Worm (Caenorhabditis elegans) whole organism, L4 larva: Measurements from ENCODE around the gene C09E7.10.

Experiments
- F10B5.3 ChIP-seq: sonication (generic microtip); optimal IDR thresholded peaks from 2 replicates; lab custom pipeline; 2016; ENCODE audit warnings: mild to moderate bottlenecking, missing genetic modification characterization, missing compliant biosample characterization
- F37D6.2 ChIP-seq: sonication (generic microtip); optimal IDR thresholded peaks from 2 replicates; lab custom pipeline; 2016; ENCODE audit warnings: mild to moderate bottlenecking, missing genetic modification characterization, missing compliant biosample characterization
- F49E8.2 ChIP-seq: sonication (generic microtip); optimal IDR thresholded peaks from 2 replicates; lab custom pipeline; 2016; ENCODE audit warnings: missing compliant biosample characterization, mild to moderate bottlenecking, missing genetic modification characterization, borderline replicate concordance
- T26A8.4 ChIP-seq: fragments of 200-800 bp; sonication (Bioruptor generic); IDR thresholded peaks from 2 replicates; pipeline ENCODE4 v1.3.6; 2022; ENCODE audit warnings: missing genetic modification characterization, missing compliant biosample characterization
- Y48G9A.11 ChIP-seq: fragments of 200-800 bp; sonication (Bioruptor generic); IDR thresholded peaks from 2 replicates; pipeline ENCODE4 v1.3.6; 2022; ENCODE audit warnings: missing genetic modification reagents, missing genetic modification characterization, missing compliant biosample characterization
- ama-1 ChIP-seq: fragments of 150-350 bp; optimal IDR thresholded peaks from 2 replicates; lab custom pipeline; 2014; ENCODE audit warnings: inconsistent platforms, mixed read lengths
- arid-1 ChIP-seq: fragments of 200-800 bp; sonication (Bioruptor generic); conservative IDR thresholded peaks from 2 replicates; pipeline ENCODE4 v1.3.6; 2022; ENCODE audit warnings: missing genetic modification reagents, missing genetic modification characterization, missing compliant biosample characterization
- ceh-20 ChIP-seq: fragments of 200-800 bp; sonication (Bioruptor generic); IDR thresholded peaks from 2 replicates; pipeline ENCODE4 v1.3.6; 2022; ENCODE audit warnings: missing genetic modification reagents, missing genetic modification characterization, missing compliant biosample characterization
- ceh-62 ChIP-seq: sonication (generic microtip); optimal IDR thresholded peaks from 2 replicates; lab custom pipeline; 2017; ENCODE audit warnings: missing biosample characterization, missing genetic modification characterization
- ces-1 ChIP-seq: fragments of 150-350 bp; sonication (generic microtip); optimal IDR thresholded peaks from 4 replicates; lab custom pipeline; 2014; ENCODE audit warnings: missing biosample characterization, missing genetic modification reagents, missing genetic modification characterization
- daf-12 ChIP-seq: fragments of 150-350 bp; optimal IDR thresholded peaks from 2 replicates; lab custom pipeline; 2014; ENCODE audit warnings: missing biosample characterization, missing genetic modification reagents, missing genetic modification characterization
- dmd-9 ChIP-seq: fragments of 200-800 bp; sonication (Bioruptor generic); IDR thresholded peaks from 2 replicates; pipeline ENCODE4 v1.3.6; 2022; ENCODE audit warnings: missing genetic modification reagents, missing genetic modification characterization, missing compliant biosample characterization
- duxl-1 ChIP-seq: sonication (generic microtip); optimal IDR thresholded peaks from 2 replicates; lab custom pipeline; 2016; ENCODE audit warnings: mild to moderate bottlenecking, missing genetic modification characterization, moderate library complexity, missing compliant biosample characterization; ENCODE audit not compliant: poor library complexity
- egl-27 ChIP-seq: sonication (generic microtip); optimal IDR thresholded peaks from 3 replicates; lab custom pipeline; 2017; ENCODE audit warnings: missing biosample characterization, missing genetic modification reagents, missing genetic modification characterization
- egl-43 ChIP-seq: fragments of 200-800 bp; sonication (Bioruptor generic); IDR thresholded peaks from 2 replicates; pipeline ENCODE4 v1.3.6; 2022; ENCODE audit warnings: missing genetic modification reagents, missing genetic modification characterization, missing compliant biosample characterization
- gei-8 ChIP-seq: fragments of 200-800 bp; sonication (Bioruptor generic); optimal IDR thresholded peaks from 2 replicates; lab custom pipeline; 2018; ENCODE audit warnings: mild to moderate bottlenecking, missing genetic modification characterization, missing compliant biosample characterization
- hif-1 ChIP-seq, 2 experiments: sonication (generic microtip); optimal IDR thresholded peaks; 2 replicates each; lab custom pipeline; 2016 to 2017; ENCODE audit warnings: missing compliant biosample characterization in 2 of 2, missing genetic modification characterization in 2 of 2, missing genetic modification reagents in 2 of 2, missing genotype in 2 of 2, mild to moderate bottlenecking in 1 of 2
- jun-1 ChIP-seq: fragments of 150-350 bp; optimal IDR thresholded peaks from 2 replicates; lab custom pipeline; 2014; ENCODE audit warnings: missing biosample characterization, missing genetic modification reagents, missing genetic modification characterization
- lin-15B ChIP-seq: fragments of 150-350 bp; sonication (generic microtip); optimal IDR thresholded peaks from 3 replicates; lab custom pipeline; 2014; ENCODE audit warnings: missing biosample characterization, missing genetic modification characterization
- lin-29 ChIP-seq: fragments of 200-800 bp; sonication (Bioruptor generic); IDR thresholded peaks from 2 replicates; pipeline ENCODE4 v1.3.6; 2022; ENCODE audit warnings: missing genetic modification reagents, missing genetic modification characterization, missing compliant biosample characterization
- lin-39 ChIP-seq: fragments of 150-350 bp; optimal IDR thresholded peaks from 2 replicates; lab custom pipeline; 2014; ENCODE audit warnings: missing biosample characterization, missing genetic modification reagents, missing genetic modification characterization
- lir-3 ChIP-seq: sonication (generic microtip); optimal IDR thresholded peaks from 2 replicates; lab custom pipeline; 2016; ENCODE audit warnings: mild to moderate bottlenecking, missing genetic modification characterization, missing compliant biosample characterization
- lsy-2 ChIP-seq, 2 experiments: fragments of 150-350 bp in 1 of 2; sonication (generic microtip) in 1 of 2; optimal IDR thresholded peaks; 2 replicates each; lab custom pipeline; 2014 to 2017; ENCODE audit warnings: missing biosample characterization in 2 of 2, missing genetic modification characterization in 2 of 2
- madf-5 ChIP-seq, 2 experiments: fragments of 200-800 bp; sonication (Bioruptor generic); IDR thresholded peaks; 2 replicates each; pipeline ENCODE4 v1.3.6; 2022; ENCODE audit warnings: missing compliant biosample characterization in 2 of 2, missing genetic modification characterization in 2 of 2
- madf-9 ChIP-seq: fragments of 200-800 bp; sonication (Bioruptor generic); conservative IDR thresholded peaks from 2 replicates; pipeline ENCODE4 v1.3.6; 2022; ENCODE audit warnings: missing genetic modification reagents, missing genetic modification characterization, missing compliant biosample characterization
- mdl-1 ChIP-seq, 2 experiments: fragments of 150-350 bp in 1 of 2; sonication (generic microtip) in 1 of 2; optimal IDR thresholded peaks; 2 replicates each; lab custom pipeline; 2014 to 2017; ENCODE audit warnings: missing biosample characterization in 2 of 2, missing genetic modification characterization in 2 of 2
- mdt-29 ChIP-seq: fragments of 200-800 bp; sonication (Bioruptor generic); IDR thresholded peaks from 2 replicates; pipeline ENCODE4 v1.3.6; 2022; ENCODE audit warnings: missing genetic modification reagents, missing genetic modification characterization, missing compliant biosample characterization
- mep-1 ChIP-seq: fragments of 150-350 bp; sonication (generic microtip); optimal IDR thresholded peaks from 3 replicates; lab custom pipeline; 2014; ENCODE audit warnings: missing biosample characterization, missing genetic modification characterization
- mes-2 ChIP-seq: sonication (generic microtip); optimal IDR thresholded peaks from 2 replicates; lab custom pipeline; 2016; ENCODE audit warnings: missing genotype, mild to moderate bottlenecking, missing genetic modification characterization, missing compliant biosample characterization; ENCODE audit not compliant: poor library complexity, severe bottlenecking
- nhr-102 ChIP-seq: sonication (generic microtip); optimal IDR thresholded peaks from 2 replicates; lab custom pipeline; 2016; ENCODE audit warnings: mild to moderate bottlenecking, missing genetic modification characterization, moderate library complexity, missing compliant biosample characterization
- nhr-11 ChIP-seq: fragments of 150-350 bp; optimal IDR thresholded peaks from 2 replicates; lab custom pipeline; 2014; ENCODE audit warnings: missing biosample characterization, missing genetic modification characterization
- nhr-111 ChIP-seq: fragments of 200-800 bp; sonication (Bioruptor generic); optimal IDR thresholded peaks from 2 replicates; lab custom pipeline; 2018; ENCODE audit warnings: mild to moderate bottlenecking, missing genetic modification characterization, missing compliant biosample characterization
- nhr-237 ChIP-seq: sonication (generic microtip); optimal IDR thresholded peaks from 2 replicates; lab custom pipeline; 2017; ENCODE audit warnings: missing biosample characterization, missing genetic modification characterization
- nhr-28 ChIP-seq: fragments of 150-350 bp; optimal IDR thresholded peaks from 2 replicates; lab custom pipeline; 2014; ENCODE audit warnings: missing biosample characterization, missing genetic modification characterization
- nhr-42 ChIP-seq: fragments of 200-800 bp; sonication (Bioruptor generic); IDR thresholded peaks from 2 replicates; pipeline ENCODE4 v1.3.6; 2022; ENCODE audit warnings: missing genetic modification characterization, missing compliant biosample characterization
- nhr-6 ChIP-seq: fragments of 150-350 bp; optimal IDR thresholded peaks from 2 replicates; lab custom pipeline; 2014; ENCODE audit warnings: missing biosample characterization, missing genetic modification characterization
- nhr-77 ChIP-seq: fragments of 150-350 bp; optimal IDR thresholded peaks from 2 replicates; lab custom pipeline; 2014; ENCODE audit warnings: missing biosample characterization, missing genetic modification characterization
- php-3 ChIP-seq: fragments of 200-800 bp; sonication (Bioruptor generic); IDR thresholded peaks from 2 replicates; pipeline ENCODE4 v1.3.6; 2022; ENCODE audit warnings: missing genetic modification reagents, missing genetic modification characterization, missing compliant biosample characterization
- sdz-12 ChIP-seq: fragments of 200-800 bp; sonication (Bioruptor generic); optimal IDR thresholded peaks from 2 replicates; lab custom pipeline; 2018; ENCODE audit warnings: mild to moderate bottlenecking, missing genetic modification characterization, missing compliant biosample characterization
- snpc-1.2 ChIP-seq: fragments of 200-800 bp; sonication (Bioruptor generic); IDR thresholded peaks from 2 replicates; pipeline ENCODE4 v1.3.6; 2022; ENCODE audit warnings: missing genetic modification reagents, missing genetic modification characterization, missing compliant biosample characterization
- spr-3 ChIP-seq: fragments of 200-800 bp; sonication (Bioruptor generic); optimal IDR thresholded peaks from 2 replicates; lab custom pipeline; 2018; ENCODE audit warnings: mild to moderate bottlenecking, missing genetic modification characterization, missing compliant biosample characterization
- vab-7 ChIP-seq: fragments of 200-800 bp; sonication (Bioruptor generic); IDR thresholded peaks from 2 replicates; pipeline ENCODE4 v1.3.6; 2022; ENCODE audit warnings: missing genetic modification reagents, missing genetic modification characterization, missing compliant biosample characterization
- zag-1 ChIP-seq: fragments of 150-350 bp; optimal IDR thresholded peaks from 2 replicates; lab custom pipeline; 2014; ENCODE audit warnings: missing biosample characterization, missing genetic modification characterization
- zfp-3 ChIP-seq: fragments of 200-800 bp; sonication (Bioruptor generic); conservative IDR thresholded peaks from 2 replicates; pipeline ENCODE4 v1.3.6; 2022; ENCODE audit warnings: missing genetic modification reagents, missing genetic modification characterization, missing compliant biosample characterization
- zip-11 ChIP-seq: fragments of 200-800 bp; sonication (Bioruptor generic); IDR thresholded peaks from 2 replicates; pipeline ENCODE4 v1.3.6; 2022; ENCODE audit warnings: missing genetic modification characterization, missing compliant biosample characterization
- zip-2 ChIP-seq: fragments of 150-350 bp; optimal IDR thresholded peaks from 2 replicates; lab custom pipeline; 2014; ENCODE audit warnings: missing biosample characterization, missing genetic modification characterization
- ztf-7 ChIP-seq: fragments of 150-350 bp; optimal IDR thresholded peaks from 2 replicates; lab custom pipeline; 2014; ENCODE audit warnings: missing biosample characterization, missing genetic modification characterization

The C09E7.10 gene

ce11 chrIII:6519949-6520348 is at the start of gene C09E7.10:
TSS of gene C09E7.10 (minus strand) at chrIII:6520049.
- TF ChIP-seq nhr-11 (tag; lab: Kevin White, UChicago) (no peak), nhr-6 (tag; lab: Kevin White, UChicago) (no peak), spr-3 (GFP tag; lab: Kevin White, UChicago) (no peak), ama-1 (lab: Kevin White, UChicago) (no peak), lin-15B (tag; lab: Kevin White, UChicago) (no peak), php-3 (GFP tag; lab: Robert Waterston, UW) (no peak), mdl-1 (tag; optimal IDR thresholded peaks at IDR 0.05; lab: Kevin White, UChicago) (no peak), mdt-29 (no peak), egl-43 (GFP tag; lab: Robert Waterston, UW) (no peak), ces-1 (no peak), Y48G9A.11 (GFP tag; lab: Robert Waterston, UW) (no peak), snpc-1.2 (no peak), mep-1 (no peak), zip-11 (GFP tag; lab: Robert Waterston, UW) (no peak), sdz-12 (GFP tag; lab: Kevin White, UChicago) (no peak), lsy-2 (tag; optimal IDR thresholded peaks at IDR 0.05; lab: Kevin White, UChicago) (no peak), lir-3 (tag; lab: Kevin White, UChicago) (no peak), lin-39 (no peak), duxl-1 (tag; lab: Kevin White, UChicago) (no peak), F10B5.3 (tag; lab: Kevin White, UChicago) (no peak)

- TF ChIP-seq egl-27 (tag; lab: Kevin White, UChicago) (no peak), F49E8.2 (tag; lab: Kevin White, UChicago) (no peak), snpc-1.2 (no peak), dmd-9 (GFP tag; lab: Robert Waterston, UW) (no peak), ztf-7 (tag; lab: Kevin White, UChicago) (no peak), zag-1 (no peak), lir-3 (tag; lab: Kevin White, UChicago) (no peak), mdt-29 (no peak), nhr-111 (GFP tag; lab: Kevin White, UChicago) (no peak), jun-1 (tag; lab: Kevin White, UChicago) (no peak), ceh-62 (tag; lab: Kevin White, UChicago) (no peak), hif-1 (tag; optimal IDR thresholded peaks at IDR 0.05; lab: Kevin White, UChicago) (no peak), nhr-237 (no peak), lin-29 (no peak), zip-2 (tag; lab: Kevin White, UChicago) (no peak), daf-12 (tag; lab: Kevin White, UChicago) (no peak), gei-8 (GFP tag; lab: Kevin White, UChicago) (no peak), nhr-28 (tag; lab: Kevin White, UChicago) (no peak)
Measured at ce11 chrIII:6558487-6558886, 38.6 kb upstream of the C09E7.10 start, which contains the start of gene C09E7.8. TSS of gene C09E7.8 (minus strand) at chrIII:6558587.

ce11 chrIII:6551187-6552058 is 31.6 kb upstream of the C09E7.10 start, which contains the start of gene C09E7.7:
TSS of gene C09E7.7 (minus strand) at chrIII:6551243.
- peak; percentile 84 for TF ChIP-seq mes-2 (tag; lab: Kevin White, UChicago)
- TF ChIP-seq lsy-2 (tag; optimal IDR thresholded peaks at IDR 0.05; lab: Kevin White, UChicago) = peak; percentile 39 to 43
- TF ChIP-seq dmd-9 (GFP tag; lab: Robert Waterston, UW) = peak; percentile 49; the same call in 1 of the 2 replicates
- TF ChIP-seq ceh-20 (GFP tag; lab: Robert Waterston, UW) = peak; percentile 65; the same call in 1 of the 2 replicates
- peak; percentile 68 for TF ChIP-seq vab-7 (GFP tag; lab: Robert Waterston, UW)
- TF ChIP-seq zfp-3 (GFP tag; lab: Robert Waterston, UW) = peak; percentile 42; the same call in 1 of the 2 replicates
- TF ChIP-seq madf-5 (GFP tag; IDR thresholded peaks at IDR 0.05; lab: Robert Waterston, UW) = 0 out of 4 replicates have a peak, but pooled peaks have one; percentile 6 to 10
- TF ChIP-seq Y48G9A.11 (GFP tag; lab: Robert Waterston, UW) = 0 out of 2 replicates have a peak, but pooled peaks have one; percentile 14
- TF ChIP-seq F37D6.2 = peak; percentile 58
- peak; percentile 85 for TF ChIP-seq nhr-42 (GFP tag; lab: Robert Waterston, UW)
- TF ChIP-seq nhr-102 (tag; lab: Kevin White, UChicago) = peak; percentile 14
- peak; percentile 55; the same call in 1 of the 2 replicates for TF ChIP-seq arid-1
- peak; percentile 69 for TF ChIP-seq T26A8.4 (GFP tag; lab: Robert Waterston, UW)
- peak; percentile 30 for TF ChIP-seq nhr-77 (tag; lab: Kevin White, UChicago)
- peak; percentile 77 for TF ChIP-seq mep-1
- peak; percentile 56 for TF ChIP-seq madf-9
